Fruit fly (Drosophila melanogaster) whole organism, embryonic: Measurements from ENCODE around the gene Hmr.

Experiments used
- Abd-B ChIP-seq: fragments of 200-800 bp; sonication (Bioruptor generic); optimal IDR thresholded peaks from 2 replicates; lab custom pipeline; 2018; ENCODE audit warnings: missing biosample characterization, mild to moderate bottlenecking, missing genetic modification characterization, moderate library complexity
- Awh ChIP-seq: fragments of 200-800 bp; sonication (Bioruptor generic); IDR thresholded peaks from 2 replicates; pipeline ENCODE4, ENCODE4 v1.3.6; 2022; ENCODE audit warnings: missing biosample characterization, missing genetic modification characterization
- CG10979 ChIP-seq: fragments of 200-800 bp; sonication (Bioruptor generic); optimal IDR thresholded peaks from 2 replicates; lab custom pipeline; 2018; ENCODE audit warnings: missing biosample characterization, mild to moderate bottlenecking, missing genetic modification characterization, moderate library complexity
- CG11504 ChIP-seq: fragments of 200-800 bp; sonication (Bioruptor generic); optimal IDR thresholded peaks from 3 replicates; lab custom pipeline; 2019; ENCODE audit warnings: missing biosample characterization, mild to moderate bottlenecking, missing genetic modification characterization, moderate library complexity
- CG15011 ChIP-seq: fragments of 200-800 bp; sonication (Bioruptor generic); optimal IDR thresholded peaks from 3 replicates; lab custom pipeline; 2018; ENCODE audit warnings: missing biosample characterization, mild to moderate bottlenecking, missing genetic modification characterization
- CG15601 ChIP-seq: fragments of 200-800 bp; sonication (Bioruptor generic); optimal IDR thresholded peaks from 3 replicates; lab custom pipeline; 2019; ENCODE audit warnings: missing biosample characterization, mild to moderate bottlenecking, missing genetic modification characterization, moderate library complexity
- CG1602 ChIP-seq: fragments of 200-800 bp; sonication (Bioruptor generic); optimal IDR thresholded peaks from 3 replicates; lab custom pipeline; 2016; ENCODE audit warnings: missing biosample characterization, missing genetic modification characterization
- CG1647 ChIP-seq: fragments of 200-800 bp; sonication (Bioruptor generic); optimal IDR thresholded peaks from 3 replicates; lab custom pipeline; 2016; ENCODE audit warnings: missing biosample characterization, missing genetic modification characterization
- CG17186 ChIP-seq: fragments of 200-800 bp; sonication (Bioruptor generic); optimal IDR thresholded peaks from 3 replicates; lab custom pipeline; 2017; ENCODE audit warnings: missing biosample characterization, missing genetic modification reagents, missing genetic modification characterization
- CG18476 ChIP-seq: fragments of 200-800 bp; sonication (Bioruptor generic); optimal IDR thresholded peaks from 2 replicates; lab custom pipeline; 2016; ENCODE audit warnings: missing biosample characterization, mild to moderate bottlenecking, missing genetic modification characterization
- CG31365 ChIP-seq: fragments of 200-800 bp; sonication (Bioruptor generic); optimal IDR thresholded peaks from 2 replicates; lab custom pipeline; 2018; ENCODE audit warnings: missing biosample characterization, mild to moderate bottlenecking, missing genetic modification characterization
- CG34422 ChIP-seq: fragments of 200-800 bp; sonication (Bioruptor generic); IDR thresholded peaks from 3 replicates; pipeline ENCODE4 v1.3.6; 2022; ENCODE audit warnings: missing biosample characterization, missing genetic modification characterization
- CG6254 ChIP-seq: fragments of 200-800 bp; sonication (Bioruptor generic); optimal IDR thresholded peaks from 3 replicates; lab custom pipeline; 2017; ENCODE audit warnings: mild to moderate bottlenecking, missing biosample characterization, missing genetic modification reagents, missing genetic modification characterization
- CTCF ChIP-seq: fragments of 200-800 bp; sonication (Bioruptor generic); optimal IDR thresholded peaks from 2 replicates; lab custom pipeline; 2017; ENCODE audit warnings: missing biosample characterization, mild to moderate bottlenecking, missing genetic modification characterization, moderate library complexity
- Chrac-16 ChIP-seq: fragments of 200-800 bp; sonication (Bioruptor generic); optimal IDR thresholded peaks from 3 replicates; lab custom pipeline; 2016; ENCODE audit warnings: missing biosample characterization, missing genetic modification characterization
- CrebB ChIP-seq: fragments of 200-800 bp; sonication (Bioruptor generic); optimal IDR thresholded peaks from 3 replicates; lab custom pipeline; 2018; ENCODE audit warnings: missing biosample characterization, mild to moderate bottlenecking, missing genetic modification characterization
- Dip3 ChIP-seq: fragments of 200-800 bp; sonication (Bioruptor generic); optimal IDR thresholded peaks from 3 replicates; lab custom pipeline; 2016; ENCODE audit warnings: missing biosample characterization, missing genetic modification characterization
- Ets97D ChIP-seq: fragments of 200-800 bp; sonication (Bioruptor generic); optimal IDR thresholded peaks from 3 replicates; lab custom pipeline; 2016; ENCODE audit warnings: missing biosample characterization, missing genetic modification characterization
- Gug ChIP-seq: fragments of 200-800 bp; sonication (Bioruptor generic); IDR thresholded peaks from 4 replicates; pipeline ENCODE4 v1.3.6; 2022; ENCODE audit warnings: missing biosample characterization, missing genetic modification characterization
- HLH54F ChIP-seq: fragments of 200-800 bp; sonication (Bioruptor generic); optimal IDR thresholded peaks from 3 replicates; lab custom pipeline; 2016; ENCODE audit warnings: missing biosample characterization, missing genetic modification characterization
- HLHmδ ChIP-seq: fragments of 200-800 bp; sonication (Bioruptor generic); optimal IDR thresholded peaks from 2 replicates; lab custom pipeline; 2018; ENCODE audit warnings: missing biosample characterization, mild to moderate bottlenecking, missing genetic modification characterization, moderate library complexity
- Hand ChIP-seq: fragments of 200-800 bp; sonication (Bioruptor generic); optimal IDR thresholded peaks from 2 replicates; lab custom pipeline; 2017; ENCODE audit warnings: mild to moderate bottlenecking, missing biosample characterization, missing genetic modification reagents, missing genetic modification characterization
- Lpt ChIP-seq: fragments of >200 bp; optimal IDR thresholded peaks from 2 replicates; lab custom pipeline; 2018; ENCODE audit warnings: missing biosample characterization, missing genetic modification characterization
- Nf-YB ChIP-seq: fragments of 200-800 bp; sonication (Bioruptor generic); optimal IDR thresholded peaks from 3 replicates; lab custom pipeline; 2019; ENCODE audit warnings: missing biosample characterization, mild to moderate bottlenecking, missing genetic modification characterization, moderate library complexity
- NfI ChIP-seq: fragments of 200-800 bp; sonication (Bioruptor generic); optimal IDR thresholded peaks from 3 replicates; lab custom pipeline; 2018; ENCODE audit warnings: missing biosample characterization, mild to moderate bottlenecking, missing genetic modification characterization, moderate library complexity
- ab ChIP-seq: fragments of 200-800 bp; sonication (Bioruptor generic); optimal IDR thresholded peaks from 2 replicates; lab custom pipeline; 2016; ENCODE audit warnings: missing biosample characterization, missing genetic modification characterization
- amos ChIP-seq: fragments of 200-800 bp; sonication (Bioruptor generic); IDR thresholded peaks from 2 replicates; pipeline ENCODE4 v1.3.6; 2022; ENCODE audit warnings: missing biosample characterization, missing genetic modification characterization; ENCODE audit not compliant: partially characterized antibody
- ase ChIP-seq: fragments of 200-800 bp; sonication (Bioruptor generic); IDR thresholded peaks from 3 replicates; pipeline ENCODE4 v1.3.6; 2022; ENCODE audit warnings: missing biosample characterization, missing genetic modification characterization
- ash1 ChIP-seq: fragments of 200-800 bp; sonication (Bioruptor generic); optimal IDR thresholded peaks from 2 replicates; lab custom pipeline; 2018; ENCODE audit warnings: missing biosample characterization, mild to moderate bottlenecking, missing genetic modification characterization
- az2 ChIP-seq: fragments of 200-800 bp; sonication (Bioruptor generic); optimal IDR thresholded peaks from 3 replicates; lab custom pipeline; 2016; ENCODE audit warnings: missing biosample characterization, missing genetic modification characterization
- bigmax ChIP-seq: fragments of 200-800 bp; sonication (Bioruptor generic); optimal IDR thresholded peaks from 2 replicates; lab custom pipeline; 2018; ENCODE audit warnings: missing biosample characterization, mild to moderate bottlenecking, missing genetic modification characterization
- dpn ChIP-seq, 2 experiments: fragments of 200-800 bp; sonication (Bioruptor generic); optimal IDR thresholded peaks; 3 replicates each; lab custom pipeline; 2016; ENCODE audit warnings: missing biosample characterization in 2 of 2, missing genetic modification characterization in 2 of 2
- ewg ChIP-seq: fragments of 200-800 bp; sonication (Bioruptor generic); optimal IDR thresholded peaks from 3 replicates; lab custom pipeline; 2017; ENCODE audit warnings: mild to moderate bottlenecking, missing biosample characterization, missing genetic modification reagents, missing genetic modification characterization
- fd64A ChIP-seq: fragments of 200-800 bp; sonication (Bioruptor generic); optimal IDR thresholded peaks from 3 replicates; lab custom pipeline; 2018; ENCODE audit warnings: missing biosample characterization, mild to moderate bottlenecking, missing genetic modification characterization
- ftz-f1 ChIP-seq: fragments of 200-800 bp; sonication (Bioruptor generic); optimal IDR thresholded peaks from 2 replicates; lab custom pipeline; 2016; ENCODE audit warnings: missing biosample characterization, missing genetic modification characterization
- gem ChIP-seq: fragments of 200-800 bp; sonication (Bioruptor generic); optimal IDR thresholded peaks from 2 replicates; lab custom pipeline; 2019; ENCODE audit warnings: missing biosample characterization, mild to moderate bottlenecking, missing genetic modification characterization, moderate library complexity
- h ChIP-seq: fragments of >200 bp; optimal IDR thresholded peaks from 2 replicates; lab custom pipeline; 2017
- ham ChIP-seq: fragments of 200-800 bp; sonication (Bioruptor generic); IDR thresholded peaks from 2 replicates; pipeline ENCODE4 v1.3.6; 2022; ENCODE audit warnings: missing biosample characterization, missing genetic modification characterization
- hth ChIP-seq: fragments of >200 bp; optimal IDR thresholded peaks from 2 replicates; lab custom pipeline; 2017; ENCODE audit warnings: inconsistent platforms
- lilli ChIP-seq: fragments of 200-800 bp; sonication (Bioruptor generic); optimal IDR thresholded peaks from 3 replicates; lab custom pipeline; 2016; ENCODE audit warnings: missing biosample characterization, missing genetic modification characterization
- nerfin-1 ChIP-seq: fragments of 200-800 bp; sonication (Bioruptor generic); optimal IDR thresholded peaks from 3 replicates; lab custom pipeline; 2019; ENCODE audit warnings: missing biosample characterization, mild to moderate bottlenecking, missing genetic modification characterization, moderate library complexity
- ro ChIP-seq: fragments of 200-800 bp; sonication (Bioruptor generic); IDR thresholded peaks from 2 replicates; pipeline ENCODE4 v1.3.6; 2022; ENCODE audit warnings: missing biosample characterization, missing genetic modification characterization
- salm ChIP-seq: fragments of 200-800 bp; sonication (Bioruptor generic); optimal IDR thresholded peaks from 2 replicates; lab custom pipeline; 2018; ENCODE audit warnings: missing biosample characterization, mild to moderate bottlenecking, missing genetic modification characterization
- sim ChIP-seq: fragments of 200-800 bp; sonication (Bioruptor generic); IDR thresholded peaks from 2 replicates; pipeline ENCODE4 v1.3.6; 2022; ENCODE audit warnings: missing biosample characterization, missing genetic modification characterization
- sna ChIP-seq: fragments of 200-800 bp; sonication (Bioruptor generic); IDR thresholded peaks from 2 replicates; pipeline ENCODE4 v1.3.6; 2022; ENCODE audit warnings: missing biosample characterization, missing genetic modification characterization; ENCODE audit not compliant: partially characterized antibody
- stc ChIP-seq: fragments of 200-800 bp; sonication (Bioruptor generic); IDR thresholded peaks from 2 replicates; pipeline ENCODE4 v1.3.6; 2022; ENCODE audit warnings: missing biosample characterization, missing genetic modification characterization
- tna ChIP-seq: fragments of 200-800 bp; sonication (Bioruptor generic); IDR thresholded peaks from 2 replicates; pipeline ENCODE4 v1.3.6; 2022; ENCODE audit warnings: missing biosample characterization, missing genetic modification characterization; ENCODE audit not compliant: partially characterized antibody
- trh ChIP-seq: fragments of 200-800 bp; sonication (Bioruptor generic); optimal IDR thresholded peaks from 2 replicates; lab custom pipeline; 2016; ENCODE audit warnings: missing biosample characterization, missing genetic modification characterization
- z ChIP-seq: fragments of 200-800 bp; sonication (Bioruptor generic); IDR thresholded peaks from 3 replicates; pipeline ENCODE4 v1.3.6; 2022; ENCODE audit warnings: missing biosample characterization, missing genetic modification characterization
- zf30C ChIP-seq: fragments of 200-800 bp; sonication (Bioruptor generic); optimal IDR thresholded peaks from 3 replicates; lab custom pipeline; 2018; ENCODE audit warnings: missing biosample characterization, mild to moderate bottlenecking, missing genetic modification characterization

Gene Hmr

dm6 chrX:10547070-10547856 lies 48.4 kb downstream of the Hmr start (continued):
- TF ChIP-seq CG10979 (tag; lab: Kevin White, UChicago) = peak; percentile 90
- no peak for TF ChIP-seq ash1
- peak; percentile 91 for TF ChIP-seq Awh (GFP tag; lab: Robert Waterston, UW)
- peak; percentile 84 for TF ChIP-seq lilli (GFP tag; lab: Kevin White, UChicago)
- TF ChIP-seq CG18476 (GFP tag; lab: Kevin White, UChicago) = peak; percentile 84
- TF ChIP-seq Ets97D (GFP tag; lab: Kevin White, UChicago) = peak; percentile 73
- TF ChIP-seq CG15011 = peak; percentile 68
- TF ChIP-seq dpn (GFP tag; optimal IDR thresholded peaks at IDR 0.05; lab: Kevin White, UChicago) = peak; percentile 84 to 85
- TF ChIP-seq NfI (GFP tag; lab: Kevin White, UChicago) = peak; percentile 88
- TF ChIP-seq Abd-B (GFP tag; lab: Kevin White, UChicago) = peak; percentile 90
- TF ChIP-seq CG1602 = peak; percentile 88
- TF ChIP-seq z (GFP tag; lab: Robert Waterston, UW) = no peak
- no peak for TF ChIP-seq Lpt (GFP tag; lab: Kevin White, UChicago)
- peak; percentile 68 for TF ChIP-seq CG17186 (GFP tag; lab: Kevin White, UChicago)
- TF ChIP-seq Hand (GFP tag; lab: Kevin White, UChicago) = peak; percentile 2
- TF ChIP-seq ham (GFP tag; lab: Robert Waterston, UW) = 0 out of 2 replicates have a peak, but pooled peaks have one; percentile 35
- TF ChIP-seq hth (lab: Kevin White, UChicago) = no peak
- no peak for TF ChIP-seq h
- peak; percentile 59 for TF ChIP-seq CG31365
- TF ChIP-seq trh (GFP tag; lab: Kevin White, UChicago) = peak; percentile 72
- TF ChIP-seq fd64A (GFP tag; lab: Kevin White, UChicago) = peak; percentile 75
- TF ChIP-seq CrebB (tag; lab: Kevin White, UChicago) = peak; percentile 62
- TF ChIP-seq CG34422 (GFP tag; lab: Robert Waterston, UW) = peak; percentile 90
- TF ChIP-seq CG11504 (tag; lab: Kevin White, UChicago) = peak; percentile 94
- peak; percentile 77 for TF ChIP-seq HLH54F
- no peak for TF ChIP-seq ftz-f1 (GFP tag; lab: Kevin White, UChicago)
- TF ChIP-seq HLHmδ (GFP tag; lab: Kevin White, UChicago) = no peak
- TF ChIP-seq CTCF (GFP tag; lab: Kevin White, UChicago) = peak; percentile 53
- TF ChIP-seq gem (tag; lab: Kevin White, UChicago) = peak; percentile 94
- peak; percentile 64 for TF ChIP-seq Nf-YB (GFP tag; lab: Kevin White, UChicago)
- peak; percentile 45 for TF ChIP-seq zf30C (GFP tag; lab: Kevin White, UChicago)
- peak; percentile 86 for TF ChIP-seq az2 (GFP tag; lab: Kevin White, UChicago)
- peak; percentile 84 for TF ChIP-seq Chrac-16 (GFP tag; lab: Kevin White, UChicago)
- TF ChIP-seq CG6254 (GFP tag; lab: Kevin White, UChicago) = peak; percentile 80
- peak; percentile 78 for TF ChIP-seq sim (GFP tag; lab: Robert Waterston, UW)
- no peak for TF ChIP-seq bigmax (GFP tag; lab: Kevin White, UChicago)
- peak; percentile 88 for TF ChIP-seq CG15601 (tag; lab: Kevin White, UChicago)
- peak; percentile 90 for TF ChIP-seq ase (GFP tag; lab: Robert Waterston, UW)
- TF ChIP-seq Dip3 (GFP tag; lab: Kevin White, UChicago) = peak; percentile 62
- peak; percentile 83 for TF ChIP-seq CG1647 (GFP tag; lab: Kevin White, UChicago)
- TF ChIP-seq ro (GFP tag; lab: Robert Waterston, UW) = peak; percentile 81
- peak; percentile 85 for TF ChIP-seq nerfin-1 (tag; lab: Kevin White, UChicago)
- TF ChIP-seq amos (GFP tag; lab: Robert Waterston, UW) = no peak
- TF ChIP-seq Gug = peak; percentile 86; the same call in 3 of the 4 replicates
- TF ChIP-seq salm = peak; percentile 85
- TF ChIP-seq ewg (GFP tag; lab: Kevin White, UChicago) = peak; percentile 82
- TF ChIP-seq ab (GFP tag; lab: Kevin White, UChicago) = peak; percentile 56
- no peak for TF ChIP-seq sna (GFP tag; lab: Robert Waterston, UW)
- peak; percentile 90 for TF ChIP-seq stc (GFP tag; lab: Robert Waterston, UW)
- no peak for TF ChIP-seq tna
